Worm (Caenorhabditis elegans) whole organism, L4 larva: ENCODE measurements around the gene C49C3.10.

Experiments used
- F37D6.2 ChIP-seq: sonication (generic microtip); optimal IDR thresholded peaks from 2 replicates; lab custom pipeline; 2016; ENCODE audit warnings: mild to moderate bottlenecking, missing genetic modification characterization, missing compliant biosample characterization
- F49E8.2 ChIP-seq: sonication (generic microtip); optimal IDR thresholded peaks from 2 replicates; lab custom pipeline; 2016; ENCODE audit warnings: missing compliant biosample characterization, mild to moderate bottlenecking, missing genetic modification characterization, borderline replicate concordance
- Y75B8A.6 ChIP-seq: fragments of 200-800 bp; sonication (Bioruptor generic); IDR thresholded peaks from 2 replicates; pipeline ENCODE4 v1.3.6; 2022; ENCODE audit warnings: missing genetic modification reagents, missing genetic modification characterization, missing compliant biosample characterization
- ZK337.2 ChIP-seq: fragments of 200-800 bp; sonication (Bioruptor generic); IDR thresholded peaks from 2 replicates; pipeline ENCODE4 v1.3.6; 2022; ENCODE audit warnings: missing genetic modification reagents, missing genetic modification characterization, missing compliant biosample characterization
- aha-1 ChIP-seq: fragments of 150-350 bp; peaks from one replicate; lab custom pipeline; 2014; ENCODE audit warnings: missing biosample characterization, missing genetic modification characterization
- ceh-20 ChIP-seq: fragments of 200-800 bp; sonication (Bioruptor generic); IDR thresholded peaks from 2 replicates; pipeline ENCODE4 v1.3.6; 2022; ENCODE audit warnings: missing genetic modification reagents, missing genetic modification characterization, missing compliant biosample characterization
- ceh-28 ChIP-seq: fragments of 150-350 bp; optimal IDR thresholded peaks from 2 replicates; lab custom pipeline; 2014; ENCODE audit warnings: missing biosample characterization, missing genetic modification reagents, missing genetic modification characterization
- ceh-62 ChIP-seq: sonication (generic microtip); optimal IDR thresholded peaks from 2 replicates; lab custom pipeline; 2017; ENCODE audit warnings: missing biosample characterization, missing genetic modification characterization
- daf-12 ChIP-seq: fragments of 150-350 bp; optimal IDR thresholded peaks from 2 replicates; lab custom pipeline; 2014; ENCODE audit warnings: missing biosample characterization, missing genetic modification reagents, missing genetic modification characterization
- daf-8 ChIP-seq: fragments of 200-800 bp; sonication (Bioruptor generic); IDR thresholded peaks from 2 replicates; pipeline ENCODE4 v1.3.6; 2022; ENCODE audit warnings: missing genetic modification characterization, missing compliant biosample characterization
- dmd-6 ChIP-seq: fragments of 200-800 bp; sonication (Bioruptor generic); IDR thresholded peaks from 2 replicates; pipeline ENCODE4 v1.3.6; 2022; ENCODE audit warnings: missing genetic modification reagents, missing genetic modification characterization, missing compliant biosample characterization
- dmd-9 ChIP-seq: fragments of 200-800 bp; sonication (Bioruptor generic); IDR thresholded peaks from 2 replicates; pipeline ENCODE4 v1.3.6; 2022; ENCODE audit warnings: missing genetic modification reagents, missing genetic modification characterization, missing compliant biosample characterization
- duxl-1 ChIP-seq: sonication (generic microtip); optimal IDR thresholded peaks from 2 replicates; lab custom pipeline; 2016; ENCODE audit warnings: mild to moderate bottlenecking, missing genetic modification characterization, moderate library complexity, missing compliant biosample characterization; ENCODE audit not compliant: poor library complexity
- dve-1 ChIP-seq: sonication (generic microtip); optimal IDR thresholded peaks from 2 replicates; lab custom pipeline; 2017; ENCODE audit warnings: antibody characterized with exemption, mild to moderate bottlenecking, missing genetic modification characterization, missing compliant biosample characterization; ENCODE audit not compliant: insufficient read depth
- gei-8 ChIP-seq: fragments of 200-800 bp; sonication (Bioruptor generic); optimal IDR thresholded peaks from 2 replicates; lab custom pipeline; 2018; ENCODE audit warnings: mild to moderate bottlenecking, missing genetic modification characterization, missing compliant biosample characterization
- hif-1 ChIP-seq, 2 experiments: sonication (generic microtip); optimal IDR thresholded peaks; 2 replicates each; lab custom pipeline; 2016 to 2017; ENCODE audit warnings: missing compliant biosample characterization in 2 of 2, missing genetic modification characterization in 2 of 2, missing genetic modification reagents in 2 of 2, missing genotype in 2 of 2, mild to moderate bottlenecking in 1 of 2
- hlh-11 ChIP-seq: fragments of 200-800 bp; sonication (Bioruptor generic); optimal IDR thresholded peaks from 2 replicates; lab custom pipeline; 2018; ENCODE audit warnings: mild to moderate bottlenecking, missing genetic modification characterization, missing compliant biosample characterization
- hmg-1.1 ChIP-seq: fragments of 200-800 bp; sonication (Bioruptor generic); IDR thresholded peaks from 2 replicates; pipeline ENCODE4 v1.3.6; 2022; ENCODE audit warnings: missing genetic modification reagents, missing genetic modification characterization, missing compliant biosample characterization
- lim-7 ChIP-seq: fragments of 200-800 bp; sonication (Bioruptor generic); IDR thresholded peaks from 2 replicates; pipeline ENCODE4 v1.3.6; 2022; ENCODE audit warnings: missing genetic modification characterization, missing compliant biosample characterization
- lin-1 ChIP-seq: fragments of 200-800 bp; sonication (Bioruptor generic); IDR thresholded peaks from 2 replicates; pipeline ENCODE4 v1.3.6; 2022; ENCODE audit warnings: missing genetic modification reagents, missing genetic modification characterization, missing compliant biosample characterization
- lin-15B ChIP-seq: fragments of 150-350 bp; sonication (generic microtip); optimal IDR thresholded peaks from 3 replicates; lab custom pipeline; 2014; ENCODE audit warnings: missing biosample characterization, missing genetic modification characterization
- lin-38 ChIP-seq: fragments of 200-800 bp; sonication (Bioruptor generic); IDR thresholded peaks from 2 replicates; pipeline ENCODE4 v1.3.6; 2022; ENCODE audit warnings: missing genetic modification reagents, missing genetic modification characterization, missing compliant biosample characterization
- lsy-2 ChIP-seq, 2 experiments: fragments of 150-350 bp in 1 of 2; sonication (generic microtip) in 1 of 2; optimal IDR thresholded peaks; 2 replicates each; lab custom pipeline; 2014 to 2017; ENCODE audit warnings: missing biosample characterization in 2 of 2, missing genetic modification characterization in 2 of 2
- mdt-29 ChIP-seq: fragments of 200-800 bp; sonication (Bioruptor generic); IDR thresholded peaks from 2 replicates; pipeline ENCODE4 v1.3.6; 2022; ENCODE audit warnings: missing genetic modification reagents, missing genetic modification characterization, missing compliant biosample characterization
- mes-2 ChIP-seq: sonication (generic microtip); optimal IDR thresholded peaks from 2 replicates; lab custom pipeline; 2016; ENCODE audit warnings: missing genotype, mild to moderate bottlenecking, missing genetic modification characterization, missing compliant biosample characterization; ENCODE audit not compliant: poor library complexity, severe bottlenecking
- mxl-2 ChIP-seq: fragments of 200-800 bp; sonication (Bioruptor generic); conservative IDR thresholded peaks from 2 replicates; pipeline ENCODE4 v1.3.6; 2022; ENCODE audit warnings: missing genetic modification reagents, missing genetic modification characterization, missing compliant biosample characterization
- nhr-111 ChIP-seq: fragments of 200-800 bp; sonication (Bioruptor generic); optimal IDR thresholded peaks from 2 replicates; lab custom pipeline; 2018; ENCODE audit warnings: mild to moderate bottlenecking, missing genetic modification characterization, missing compliant biosample characterization
- nhr-237 ChIP-seq: sonication (generic microtip); optimal IDR thresholded peaks from 2 replicates; lab custom pipeline; 2017; ENCODE audit warnings: missing biosample characterization, missing genetic modification characterization
- nhr-28 ChIP-seq: fragments of 150-350 bp; optimal IDR thresholded peaks from 2 replicates; lab custom pipeline; 2014; ENCODE audit warnings: missing biosample characterization, missing genetic modification characterization
- nhr-41 ChIP-seq: fragments of 200-800 bp; sonication (Bioruptor generic); IDR thresholded peaks from 2 replicates; pipeline ENCODE4 v1.3.6; 2022; ENCODE audit warnings: missing genetic modification reagents, missing genetic modification characterization, missing compliant biosample characterization
- nhr-48 ChIP-seq: sonication (generic microtip); optimal IDR thresholded peaks from 2 replicates; lab custom pipeline; 2016; ENCODE audit warnings: mild to moderate bottlenecking, missing genetic modification characterization, missing compliant biosample characterization
- nhr-77 ChIP-seq: fragments of 150-350 bp; optimal IDR thresholded peaks from 2 replicates; lab custom pipeline; 2014; ENCODE audit warnings: missing biosample characterization, missing genetic modification characterization
- pha-4 ChIP-seq, 2 experiments: fragments of 150-350 bp in 1 of 2; fragments of 200-800 bp in 1 of 2; sonication (Bioruptor generic) in 1 of 2; IDR thresholded peaks in 1 of 2; optimal IDR thresholded peaks in 1 of 2; 2 replicates each; pipeline versions ENCODE4 v1.3.6 to Lab custom; 2014 to 2022; ENCODE audit warnings: missing genetic modification characterization in 2 of 2, missing genetic modification reagents in 2 of 2, missing biosample characterization in 1 of 2, missing compliant biosample characterization in 1 of 2
- pqm-1 ChIP-seq: sonication (generic microtip); optimal IDR thresholded peaks from 2 replicates; lab custom pipeline; 2017; ENCODE audit warnings: missing biosample characterization, missing genetic modification characterization
- saeg-2 ChIP-seq: fragments of 200-800 bp; sonication (Bioruptor generic); IDR thresholded peaks from 2 replicates; pipeline ENCODE4 v1.3.6; 2022; ENCODE audit warnings: missing genetic modification reagents, missing genetic modification characterization, missing compliant biosample characterization
- set-16 ChIP-seq: fragments of 200-800 bp; sonication (Bioruptor generic); IDR thresholded peaks from 2 replicates; pipeline ENCODE4 v1.3.6; 2022; ENCODE audit warnings: missing genetic modification reagents, missing genetic modification characterization, missing compliant biosample characterization
- skn-1 ChIP-seq: fragments of 150-350 bp; optimal IDR thresholded peaks from 2 replicates; lab custom pipeline; 2014; ENCODE audit warnings: missing biosample characterization, missing genetic modification characterization
- snpc-1.2 ChIP-seq: fragments of 200-800 bp; sonication (Bioruptor generic); IDR thresholded peaks from 2 replicates; pipeline ENCODE4 v1.3.6; 2022; ENCODE audit warnings: missing genetic modification reagents, missing genetic modification characterization, missing compliant biosample characterization
- spr-3 ChIP-seq: fragments of 200-800 bp; sonication (Bioruptor generic); optimal IDR thresholded peaks from 2 replicates; lab custom pipeline; 2018; ENCODE audit warnings: mild to moderate bottlenecking, missing genetic modification characterization, missing compliant biosample characterization
- unc-39 ChIP-seq: sonication (generic microtip); optimal IDR thresholded peaks from 2 replicates; lab custom pipeline; 2017; ENCODE audit warnings: missing biosample characterization, missing genetic modification characterization
- unc-62 ChIP-seq, 3 experiments: fragments of 150-350 bp in 1 of 3; sonication (generic microtip); optimal IDR thresholded peaks in 2 of 3; peaks in 1 of 3; 1 replicate in 1 of 3; 2 replicates in 2 of 3; lab custom pipeline; 2014 to 2017; ENCODE audit warnings: missing biosample characterization in 3 of 3, missing genetic modification characterization in 3 of 3, missing genetic modification reagents in 3 of 3, missing genotype in 1 of 3
- zfp-2 ChIP-seq: sonication (generic microtip); optimal IDR thresholded peaks from 2 replicates; lab custom pipeline; 2016; ENCODE audit warnings: mild to moderate bottlenecking, missing genetic modification characterization, missing compliant biosample characterization

Gene C49C3.10

ce11 chrIV:17342179-17342578 is 3.4 kb upstream of the C49C3.10 start, which contains the start of gene C49C3.9:
TSS of gene C49C3.9 (minus strand) at chrIV:17342314.
- TF ChIP-seq pqm-1 (tag; lab: Kevin White, UChicago): peak; percentile 99
- TF ChIP-seq dmd-9: no peak
- no peak for TF ChIP-seq Y75B8A.6 (GFP tag; lab: Robert Waterston, UW)
- peak; percentile 74 for TF ChIP-seq dmd-6
- TF ChIP-seq nhr-111: no peak
- TF ChIP-seq lin-1 (GFP tag; lab: Robert Waterston, UW): peak; percentile 77; the same call in 1 of the 2 replicates
- TF ChIP-seq daf-8 (GFP tag; lab: Robert Waterston, UW): no peak
- TF ChIP-seq set-16 (GFP tag; lab: Robert Waterston, UW): no peak
- peak; percentile 83; the same call in 1 of the 2 replicates for TF ChIP-seq nhr-41 (GFP tag; lab: Robert Waterston, UW)
- TF ChIP-seq nhr-28: peak; percentile 76
- no peak for TF ChIP-seq mdt-29 (GFP tag; lab: Robert Waterston, UW)

DNA sequence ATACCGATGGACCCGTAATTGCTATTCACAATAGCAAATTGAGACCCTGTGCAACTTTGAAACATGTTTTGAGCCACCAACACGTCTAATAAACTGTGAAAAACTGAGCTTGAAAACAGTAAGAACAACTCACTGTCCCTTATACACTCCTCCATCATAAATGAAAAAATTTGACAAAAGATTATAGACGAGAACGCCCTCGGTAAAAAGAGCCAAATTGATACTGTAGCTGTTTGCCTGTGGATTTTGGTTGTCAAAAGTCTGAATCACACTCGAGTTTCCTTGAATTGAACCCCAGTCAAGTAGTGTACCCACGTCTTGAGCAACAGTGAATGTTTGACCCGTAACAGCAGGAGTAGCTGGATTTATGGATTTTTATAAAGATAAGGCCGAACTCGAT is 2.3 kb upstream of the C49C3.10 start:
- TF ChIP-seq snpc-1.2 (GFP tag; lab: Robert Waterston, UW) (no peak), hlh-11 (tag; lab: Kevin White, UChicago) (no peak), unc-62 (GFP tag; optimal IDR thresholded peaks at IDR 0.05 in 1 of 2; lab: Kevin White, UChicago) (peak in 1 of 2 experiments; percentile 95), unc-62 (tag; optimal IDR thresholded peaks at IDR 0.05; lab: Kevin White, UChicago) (no peak)

DNA sequence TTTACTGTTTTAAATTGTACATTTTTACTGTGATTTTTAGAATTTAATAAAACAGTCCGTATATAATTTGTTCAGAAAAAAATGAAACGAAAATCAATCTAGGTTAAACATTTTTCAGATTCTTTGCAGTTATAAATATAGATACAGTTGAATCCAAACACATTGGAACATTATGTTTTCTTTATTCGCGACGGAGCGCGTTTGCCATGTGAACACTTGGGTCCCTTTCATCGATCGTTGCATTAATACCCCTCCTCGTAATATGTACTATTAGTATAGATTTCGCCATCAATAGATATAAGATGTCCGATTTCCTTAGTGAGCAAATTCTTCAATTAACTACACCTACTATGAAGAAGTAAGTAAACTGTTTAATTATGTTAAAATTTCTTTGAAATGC is 3.7 kb downstream of the C49C3.10 start, which contains the start of gene C49C3.8:
Gene C49C3.8 (plus strand): TSS at position 173 of the 400 bp plus-strand sequence.
- TF ChIP-seq nhr-237 (tag; lab: Kevin White, UChicago): no peak
- TF ChIP-seq mes-2 (tag; lab: Kevin White, UChicago): peak; percentile 27
- TF ChIP-seq aha-1 (tag; lab: Kevin White, UChicago): peak; percentile 79
- no peak for TF ChIP-seq gei-8 (GFP tag; lab: Kevin White, UChicago)
- peak in 1 of 2 experiments; percentile 51 for TF ChIP-seq lsy-2 (tag; optimal IDR thresholded peaks at IDR 0.05; lab: Kevin White, UChicago)
- TF ChIP-seq F49E8.2 (tag; lab: Kevin White, UChicago): no peak
- no peak for TF ChIP-seq lin-15B (tag; lab: Kevin White, UChicago)
- no peak for TF ChIP-seq F37D6.2 (tag; lab: Kevin White, UChicago)
- TF ChIP-seq duxl-1 (tag; lab: Kevin White, UChicago): no peak
- TF ChIP-seq lin-38: peak; percentile 40
- no peak for TF ChIP-seq lin-1 (GFP tag; lab: Robert Waterston, UW)

- 0 out of 2 replicates have a peak, but pooled peaks have one; percentile 8 for TF ChIP-seq hmg-1.1 (GFP tag; lab: Robert Waterston, UW)
- TF ChIP-seq gei-8 (GFP tag; lab: Kevin White, UChicago): no peak
- no peak for TF ChIP-seq ceh-20
- peak in 1 of 2 experiments; percentile 83 for TF ChIP-seq hif-1 (tag; optimal IDR thresholded peaks at IDR 0.05; lab: Kevin White, UChicago)
- TF ChIP-seq nhr-111: no peak
- TF ChIP-seq set-16 (GFP tag; lab: Robert Waterston, UW): no peak
- TF ChIP-seq mxl-2 (GFP tag; lab: Robert Waterston, UW): no peak
- no peak for TF ChIP-seq F37D6.2 (tag; lab: Kevin White, UChicago)
- TF ChIP-seq skn-1 (tag; lab: Kevin White, UChicago): no peak
- no peak for TF ChIP-seq pha-4 (GFP tag; IDR thresholded peaks at IDR 0.05; lab: Robert Waterston, UW)
- TF ChIP-seq pha-4 (tag; optimal IDR thresholded peaks at IDR 0.05; lab: Kevin White, UChicago): no peak
- TF ChIP-seq lim-7 (GFP tag; lab: Robert Waterston, UW): no peak
- no peak for TF ChIP-seq zfp-2 (tag; lab: Kevin White, UChicago)
- TF ChIP-seq ZK337.2 (GFP tag; lab: Robert Waterston, UW): no peak
- no peak for TF ChIP-seq unc-39 (tag; lab: Kevin White, UChicago)
- TF ChIP-seq ceh-28 (tag; lab: Kevin White, UChicago): no peak
- no peak for TF ChIP-seq ceh-62 (tag; lab: Kevin White, UChicago)
- no peak for TF ChIP-seq daf-12
- no peak for TF ChIP-seq saeg-2 (GFP tag; lab: Robert Waterston, UW)
- no peak for TF ChIP-seq dmd-6
- peak; percentile 45 for TF ChIP-seq dve-1
- no peak for TF ChIP-seq spr-3 (GFP tag; lab: Kevin White, UChicago)
- TF ChIP-seq nhr-77: no peak
- TF ChIP-seq nhr-48: no peak
Observed at ce11 chrIV:17333542-17334281, 5.1 kb downstream of the C49C3.10 start, which contains the start of gene C49C3.15. TSS of gene C49C3.15 (plus strand) at chrIV:17334231.
